Worm (Caenorhabditis elegans) whole organism, early embryonic: ENCODE results near the gene C02B10.3.
A peak's percentile ranks its signal among the peaks of the same experiment; 100 is the strongest.
"Not testable (repeated sequence)": the region's sequence is repeated elsewhere in the genome, so short reads cannot be mapped to it uniquely, and the experiment has no call there.

Experiments used
- B0310.2 ChIP-seq: sonication (generic microtip); optimal IDR thresholded peaks from 2 replicates; lab custom pipeline; 2016; ENCODE audit warnings: mild to moderate bottlenecking, missing genetic modification characterization, missing compliant biosample characterization
- F13C5.2 ChIP-seq: sonication (generic microtip); optimal IDR thresholded peaks from 2 replicates; lab custom pipeline; 2017; ENCODE audit warnings: mild to moderate bottlenecking, missing genetic modification characterization, inconsistent platforms, missing compliant biosample characterization
- aly-1 ChIP-seq: sonication (generic microtip); optimal IDR thresholded peaks from 2 replicates; lab custom pipeline; 2016; ENCODE audit warnings: missing genetic modification characterization, missing compliant biosample characterization
- ama-1 ChIP-seq: fragments of 150-350 bp; optimal IDR thresholded peaks from 2 replicates; lab custom pipeline; 2014
- ceh-13 ChIP-seq: fragments of 200-800 bp; sonication (Bioruptor generic); optimal IDR thresholded peaks from 2 replicates; lab custom pipeline; 2018; ENCODE audit warnings: mild to moderate bottlenecking, missing genetic modification characterization, missing compliant biosample characterization
- ceh-36 ChIP-seq: sonication (generic microtip); optimal IDR thresholded peaks from 2 replicates; lab custom pipeline; 2016; ENCODE audit warnings: missing genetic modification characterization, inconsistent platforms, missing compliant biosample characterization
- ets-7 ChIP-seq: sonication (generic microtip); optimal IDR thresholded peaks from 2 replicates; lab custom pipeline; 2016; ENCODE audit warnings: missing genotype, missing genetic modification characterization, missing compliant biosample characterization
- flt-1 ChIP-seq: fragments of 200-800 bp; sonication (Bioruptor generic); IDR thresholded peaks from 2 replicates; pipeline ENCODE4 v1.3.6; 2022; ENCODE audit warnings: missing genetic modification characterization, missing compliant biosample characterization
- hmbx-1 ChIP-seq: sonication (generic microtip); optimal IDR thresholded peaks from 2 replicates; lab custom pipeline; 2016; ENCODE audit warnings: mild to moderate bottlenecking, missing genetic modification characterization, missing compliant biosample characterization
- hmg-4 ChIP-seq: fragments of 200-800 bp; sonication (Bioruptor generic); optimal IDR thresholded peaks from 2 replicates; lab custom pipeline; 2018; ENCODE audit warnings: mild to moderate bottlenecking, missing genetic modification characterization, missing compliant biosample characterization
- hnd-1 ChIP-seq: sonication (generic microtip); optimal IDR thresholded peaks from 2 replicates; lab custom pipeline; 2016; ENCODE audit warnings: missing genetic modification characterization, missing compliant biosample characterization
- scrt-1 ChIP-seq: fragments of 200-800 bp; sonication (Bioruptor generic); IDR thresholded peaks from 2 replicates; pipeline ENCODE4 v1.3.6; 2022; ENCODE audit warnings: missing genetic modification characterization, missing compliant biosample characterization
- sea-1 ChIP-seq: fragments of 200-800 bp; sonication (Bioruptor generic); conservative IDR thresholded peaks from 2 replicates; pipeline ENCODE4 v1.3.6; 2022; ENCODE audit warnings: missing genetic modification characterization, missing compliant biosample characterization
- tbx-11 ChIP-seq: fragments of 200-800 bp; sonication (Bioruptor generic); IDR thresholded peaks from 2 replicates; pipeline ENCODE4 v1.3.6; 2022; ENCODE audit warnings: missing genetic modification characterization, missing compliant biosample characterization
- tbx-37 ChIP-seq: fragments of 200-800 bp; sonication (Bioruptor generic); conservative IDR thresholded peaks from 2 replicates; pipeline ENCODE4 v1.3.6; 2022; ENCODE audit warnings: missing genetic modification reagents, missing genetic modification characterization, missing compliant biosample characterization
- tra-4 ChIP-seq: sonication (generic microtip); optimal IDR thresholded peaks from 2 replicates; lab custom pipeline; 2017; ENCODE audit warnings: missing genetic modification characterization, missing compliant biosample characterization

C02B10.3 gene

DNA sequence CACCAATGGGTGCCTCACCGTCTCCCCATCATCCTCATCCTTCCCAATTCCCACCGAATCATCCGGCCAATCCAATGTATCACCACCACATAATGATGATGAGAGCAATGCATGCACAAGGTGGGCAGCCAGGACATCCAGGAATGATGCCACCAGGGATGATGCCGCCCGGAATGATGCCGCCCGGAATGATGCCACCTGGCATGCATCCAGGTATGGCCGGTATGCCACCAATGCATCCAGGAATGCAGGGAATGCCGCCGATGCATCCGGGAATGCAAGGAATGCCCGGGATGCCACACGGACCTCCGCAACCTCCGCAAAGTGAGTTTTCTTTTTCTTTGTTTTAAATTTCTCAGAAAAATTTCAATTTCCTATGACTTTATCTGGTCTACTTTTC is 17.3 kb downstream of the C02B10.3 start:
- TF ChIP-seq aly-1 (tag; lab: Kevin White, UChicago) (peak; percentile 17), scrt-1 (GFP tag; lab: Robert Waterston, UW) (no peak)

DNA sequence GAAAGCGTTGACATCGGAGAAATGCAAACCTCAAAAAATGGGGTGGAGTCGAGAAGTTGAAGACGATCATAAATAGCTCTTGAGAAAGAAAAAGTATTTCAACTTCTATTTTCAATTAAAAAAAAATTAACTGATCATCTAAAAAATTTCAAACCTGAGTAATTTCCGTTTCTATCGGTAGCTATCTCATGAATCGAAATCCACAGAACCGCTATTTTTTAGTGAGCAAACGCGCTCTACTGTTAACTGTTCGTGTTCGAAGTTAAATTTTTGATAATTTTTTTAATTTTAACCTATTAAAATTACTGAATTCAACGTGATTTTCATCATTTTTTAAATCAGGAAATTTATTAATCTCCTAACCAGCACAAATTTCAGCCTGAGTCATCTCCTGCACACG is 19.2 kb downstream of the C02B10.3 start:
- TF ChIP-seq ets-7 (tag; lab: Kevin White, UChicago) (no peak), flt-1 (GFP tag; lab: Robert Waterston, UW) (no peak), B0310.2 (tag; lab: Kevin White, UChicago) (no peak), tra-4 (tag; lab: Kevin White, UChicago) (no peak), tbx-37 (no peak), scrt-1 (GFP tag; lab: Robert Waterston, UW) (no peak), F13C5.2 (tag; lab: Kevin White, UChicago) (no peak)

DNA sequence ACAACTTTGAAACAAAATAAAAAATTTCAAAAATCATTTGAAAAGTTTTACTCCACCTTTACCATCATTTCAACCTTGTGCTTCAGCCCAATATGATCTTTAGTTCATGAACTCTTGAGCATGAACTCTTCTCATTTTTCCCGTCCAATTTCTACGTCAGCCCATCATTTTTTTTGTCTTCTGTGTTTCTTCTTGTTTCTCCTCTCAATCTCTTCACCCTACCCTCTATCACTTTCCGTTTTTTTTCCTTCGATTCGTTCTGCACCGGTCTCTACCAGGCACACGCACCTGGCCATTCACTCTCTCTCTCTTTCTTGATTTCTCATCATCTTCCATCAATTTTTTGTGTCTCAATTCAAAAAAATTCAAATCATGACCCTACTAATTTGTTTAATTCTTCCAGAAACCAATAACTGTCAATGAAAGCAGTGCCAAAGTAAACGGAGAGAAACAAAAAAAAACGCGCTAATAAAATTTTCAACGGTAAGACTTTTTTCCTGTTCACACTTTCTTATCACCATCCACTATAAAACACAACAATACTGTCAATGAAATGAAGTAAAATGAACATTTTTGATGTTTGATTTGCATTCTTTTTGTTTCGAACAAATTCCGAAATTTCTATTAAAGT is 20.1 kb downstream of the C02B10.3 start, which contains the start of gene pygo-1:
TSS of gene pygo-1 (plus strand) at position 404 of the 631 bp plus-strand sequence.
- TF ChIP-seq scrt-1 (GFP tag; lab: Robert Waterston, UW), result no peak

DNA sequence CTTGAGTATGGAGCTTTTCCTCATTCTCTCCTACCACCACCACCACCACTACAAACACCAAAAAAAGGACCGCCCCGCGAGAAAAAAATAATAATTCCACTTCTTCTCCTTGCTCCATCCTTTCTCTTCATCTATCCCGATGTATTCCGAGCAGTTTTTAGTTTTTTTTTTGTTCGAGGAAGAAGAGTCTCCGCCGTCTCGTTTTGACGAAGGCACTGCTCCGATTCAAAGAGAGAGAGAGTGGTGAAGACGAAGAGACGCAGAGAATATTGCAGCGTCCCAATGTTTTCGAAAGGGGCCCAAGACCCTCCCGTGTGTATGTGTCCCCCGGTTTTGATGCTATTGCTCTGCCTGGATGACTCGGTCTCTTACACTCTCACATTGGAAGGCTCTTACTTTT is 22.0 kb downstream of the C02B10.3 start:
- no peak for TF ChIP-seq flt-1 (GFP tag; lab: Robert Waterston, UW)
- TF ChIP-seq ama-1, result no peak
- peak; percentile 42 for TF ChIP-seq aly-1 (tag; lab: Kevin White, UChicago)
- no peak for TF ChIP-seq ceh-36 (tag; lab: Kevin White, UChicago)
- peak; percentile 12 for TF ChIP-seq hmg-4 (GFP tag; lab: Kevin White, UChicago)
- no peak for TF ChIP-seq ets-7 (tag; lab: Kevin White, UChicago)
- no peak for TF ChIP-seq tbx-37
- TF ChIP-seq hmbx-1 (tag; lab: Kevin White, UChicago), result no peak

DNA sequence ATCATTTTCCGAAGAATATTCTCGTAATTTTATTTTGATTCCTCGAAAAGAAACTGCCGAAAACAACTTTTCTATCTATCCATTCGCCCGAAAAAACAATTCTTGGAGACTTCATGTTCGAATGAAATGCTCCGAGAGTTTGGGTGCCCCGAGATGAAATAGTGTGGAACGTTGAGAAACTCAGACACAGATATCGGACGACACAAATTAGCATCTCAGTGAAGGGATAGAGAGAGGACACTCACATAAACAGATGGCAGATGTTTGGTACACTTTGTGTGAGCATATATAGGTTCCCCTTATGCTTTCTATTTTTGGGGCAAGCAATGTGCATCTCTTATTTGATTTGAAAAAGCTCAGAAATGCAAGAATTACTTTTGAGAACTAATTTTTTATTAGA is 24.2 kb downstream of the C02B10.3 start:
- TF ChIP-seq scrt-1 (GFP tag; lab: Robert Waterston, UW) (no peak), sea-1 (GFP tag; lab: Robert Waterston, UW) (no peak), F13C5.2 (tag; lab: Kevin White, UChicago) (no peak), ceh-13 (GFP tag; lab: Kevin White, UChicago) (no peak), aly-1 (tag; lab: Kevin White, UChicago) (no peak), ets-7 (tag; lab: Kevin White, UChicago) (no peak), ama-1 (no peak), hmbx-1 (tag; lab: Kevin White, UChicago) (no peak), ceh-36 (tag; lab: Kevin White, UChicago) (no peak), B0310.2 (tag; lab: Kevin White, UChicago) (no peak)

DNA sequence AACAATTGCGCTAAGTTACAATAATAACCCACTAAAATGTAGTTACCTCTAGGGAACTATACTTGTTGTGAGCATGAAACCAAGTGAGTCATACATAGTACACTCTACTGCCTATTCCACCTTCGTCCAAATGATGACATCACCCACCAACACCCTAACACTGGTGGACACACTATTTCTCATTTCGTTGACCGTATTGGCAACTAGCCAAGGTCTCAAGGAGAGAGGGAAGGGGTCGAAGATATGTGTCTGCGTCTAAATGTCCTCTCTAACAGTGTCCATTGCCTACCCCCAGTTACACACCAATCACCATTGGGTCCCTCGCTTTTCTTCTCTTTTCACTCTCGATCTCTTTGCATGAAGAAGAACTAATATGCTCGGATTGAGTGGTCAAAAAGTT is 25.2 kb downstream of the C02B10.3 start:
- TF ChIP-seq flt-1 (GFP tag; lab: Robert Waterston, UW) (0 out of 2 replicates have a peak, but pooled peaks have one; percentile 16), scrt-1 (GFP tag; lab: Robert Waterston, UW) (no peak), B0310.2 (tag; lab: Kevin White, UChicago) (no peak), hmg-4 (GFP tag; lab: Kevin White, UChicago) (peak; percentile 81), ceh-36 (tag; lab: Kevin White, UChicago) (no peak), aly-1 (tag; lab: Kevin White, UChicago) (no peak), tbx-11 (GFP tag; lab: Robert Waterston, UW) (no peak)

DNA sequence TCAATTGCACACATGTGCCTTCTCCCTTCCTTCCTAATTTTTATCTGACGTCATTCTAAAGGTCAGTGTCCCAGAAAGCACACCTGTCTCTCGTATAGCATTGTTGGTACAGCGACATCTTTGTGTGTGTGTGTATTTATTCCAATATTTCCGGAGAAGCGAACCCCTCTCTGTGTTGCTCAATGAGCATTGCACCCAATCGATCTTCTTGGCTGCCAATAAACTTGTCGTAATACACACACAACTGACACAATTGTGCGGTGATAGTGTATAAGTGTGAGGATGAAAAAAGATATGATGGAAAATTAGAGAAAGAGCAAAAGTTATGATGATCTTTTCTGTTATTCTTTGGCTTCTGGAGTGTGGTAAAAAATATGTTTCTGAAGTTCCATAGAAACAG is 26.5 kb downstream of the C02B10.3 start:
- TF ChIP-seq B0310.2 (tag; lab: Kevin White, UChicago) (no peak), tra-4 (tag; lab: Kevin White, UChicago) (no peak), scrt-1 (GFP tag; lab: Robert Waterston, UW) (no peak), ceh-13 (GFP tag; lab: Kevin White, UChicago) (no peak), tbx-37 (no peak), ceh-36 (tag; lab: Kevin White, UChicago) (no peak), ets-7 (tag; lab: Kevin White, UChicago) (no peak), hnd-1 (tag; lab: Kevin White, UChicago) (no peak)

DNA sequence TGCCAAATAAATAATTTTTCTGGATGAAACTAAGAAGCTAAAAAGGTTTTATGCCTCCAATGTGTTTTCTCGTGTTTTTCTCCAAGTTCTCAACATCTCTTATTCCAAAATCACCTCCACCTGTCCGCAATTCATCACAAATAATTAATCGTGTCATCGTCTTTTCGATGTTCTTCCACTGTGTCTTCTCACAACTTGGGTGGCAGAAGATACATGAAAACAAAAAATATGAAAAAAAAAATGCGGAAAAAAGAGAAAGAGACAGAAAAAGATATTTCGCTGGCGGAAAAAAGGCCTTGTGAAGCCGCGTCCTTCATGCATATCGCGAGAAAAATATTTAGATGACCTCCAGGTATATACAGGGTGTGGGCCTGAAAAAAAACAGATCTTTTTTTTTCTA is 29.2 kb downstream of the C02B10.3 start:
- TF ChIP-seq F13C5.2 (tag; lab: Kevin White, UChicago) (no peak), flt-1 (GFP tag; lab: Robert Waterston, UW) (no peak), tbx-11 (GFP tag; lab: Robert Waterston, UW) (no peak), ama-1 (no peak), tra-4 (tag; lab: Kevin White, UChicago) (no peak), ceh-13 (GFP tag; lab: Kevin White, UChicago) (no peak)

DNA sequence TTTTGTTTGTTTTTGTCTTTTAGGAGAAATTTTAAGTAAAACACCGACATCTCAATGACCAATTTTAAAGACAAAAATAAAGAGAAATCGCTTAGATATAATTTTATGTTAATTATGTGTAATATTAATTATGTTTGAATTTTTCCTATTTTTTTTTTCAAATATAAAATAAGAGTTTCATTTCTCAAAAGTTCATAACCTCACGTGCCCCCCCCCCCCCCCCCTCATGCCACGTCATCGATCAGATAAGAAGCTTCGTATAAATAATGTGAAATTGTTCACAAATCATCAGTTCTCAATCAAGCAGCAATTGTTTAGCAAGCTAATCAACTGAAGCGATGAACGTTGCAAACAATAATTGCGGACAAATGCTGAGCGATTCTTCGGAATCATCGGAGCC is 32.5 kb downstream of the C02B10.3 start, which contains the start of gene C02B10.6:
TSS of gene C02B10.6 (plus strand) at position 301 of the 400 bp plus-strand sequence.
- not testable (repeated sequence) for TF ChIP-seq F13C5.2, aly-1, ceh-36 (tag; lab: Kevin White, UChicago)
